Fruit fly (Drosophila melanogaster) whole organism, wandering third instar larva: ENCODE results near the gene Unc-115a.

Experiments
- Abd-B ChIP-seq: fragments of >200 bp; optimal IDR thresholded peaks from 2 replicates; lab custom pipeline; 2017; ENCODE audit warnings: missing biosample characterization, missing genetic modification characterization
- CG32264 ChIP-seq: fragments of 200-800 bp; sonication (Bioruptor generic); optimal IDR thresholded peaks from 2 replicates; lab custom pipeline; 2016; ENCODE audit warnings: missing biosample characterization, missing genetic modification characterization
- CG9705 ChIP-seq: fragments of 200-800 bp; sonication (Bioruptor generic); optimal IDR thresholded peaks from 2 replicates; lab custom pipeline; 2018; ENCODE audit warnings: missing biosample characterization, mild to moderate bottlenecking, missing genetic modification characterization
- CrebA ChIP-seq: fragments of 200-800 bp; sonication (Bioruptor generic); optimal IDR thresholded peaks from 2 replicates; lab custom pipeline; 2016; ENCODE audit warnings: missing biosample characterization, mild to moderate bottlenecking, missing genetic modification characterization, borderline replicate concordance
- Dfd ChIP-seq: fragments of >200 bp; optimal IDR thresholded peaks from 2 replicates; lab custom pipeline; 2017; ENCODE audit warnings: missing biosample characterization, missing genetic modification characterization
- Dif ChIP-seq: fragments of 200-275, 200-300 bp; sonication (Bioruptor generic); optimal IDR thresholded peaks from 2 replicates; lab custom pipeline; 2018; ENCODE audit warnings: missing biosample characterization, missing genetic modification characterization; ENCODE audit not compliant: partially characterized antibody
- GATAd ChIP-seq: sonication (Bioruptor generic); optimal IDR thresholded peaks from 2 replicates; lab custom pipeline; 2016; ENCODE audit warnings: missing biosample characterization, missing genetic modification characterization
- HLH106 ChIP-seq: fragments of 200-800 bp; optimal IDR thresholded peaks from 3 replicates; lab custom pipeline; 2019; ENCODE audit warnings: missing biosample characterization, mild to moderate bottlenecking, missing genetic modification characterization, moderate library complexity
- Hnf4 ChIP-seq: fragments of 200-800 bp; sonication (Bioruptor generic); optimal IDR thresholded peaks from 2 replicates; lab custom pipeline; 2016; ENCODE audit warnings: missing biosample characterization, mild to moderate bottlenecking, missing genetic modification characterization
- Hr78 ChIP-seq: fragments of >200 bp; optimal IDR thresholded peaks from 2 replicates; lab custom pipeline; 2017; ENCODE audit warnings: missing biosample characterization, missing genetic modification characterization
- Hr83 ChIP-seq: fragments of 200-300 bp; sonication (Bioruptor generic); optimal IDR thresholded peaks from 2 replicates; lab custom pipeline; 2016; ENCODE audit warnings: missing biosample characterization, mild to moderate bottlenecking, missing genetic modification characterization, moderate library complexity; ENCODE audit not compliant: poor library complexity, severe bottlenecking
- Jra ChIP-seq: sonication (Bioruptor generic); optimal IDR thresholded peaks from 2 replicates; lab custom pipeline; 2016; ENCODE audit warnings: missing biosample characterization, missing genetic modification characterization
- Mio ChIP-seq: sonication (Bioruptor generic); optimal IDR thresholded peaks from 2 replicates; lab custom pipeline; 2016; ENCODE audit warnings: missing biosample characterization, missing genetic modification characterization
- Myc ChIP-seq: fragments of >200 bp; optimal IDR thresholded peaks from 2 replicates; lab custom pipeline; 2017
- N ChIP-seq: fragments of >200 bp; optimal IDR thresholded peaks from 2 replicates; lab custom pipeline; 2018; ENCODE audit warnings: missing biosample characterization, missing external identifiers, missing genetic modification characterization
- OdsH ChIP-seq: fragments of 200-800 bp; sonication (Bioruptor generic); optimal IDR thresholded peaks from 2 replicates; lab custom pipeline; 2016; ENCODE audit warnings: missing biosample characterization, mild to moderate bottlenecking, missing genetic modification characterization
- Rel ChIP-seq, 2 experiments: fragments of 200-800 bp; sonication (Bioruptor generic) in 1 of 2; optimal IDR thresholded peaks; 2 replicates in 1 of 2; 3 replicates in 1 of 2; lab custom pipeline; 2016 to 2019; ENCODE audit warnings: mild to moderate bottlenecking in 2 of 2, missing biosample characterization in 2 of 2, missing genetic modification characterization in 2 of 2, moderate library complexity in 1 of 2
- Sp1 ChIP-seq: fragments of 200-800 bp; sonication (Bioruptor generic); optimal IDR thresholded peaks from 3 replicates; lab custom pipeline; 2019; ENCODE audit warnings: missing biosample characterization, mild to moderate bottlenecking, missing genetic modification characterization, moderate library complexity
- Vsx2 ChIP-seq: fragments of 200-300, 225-300 bp; sonication (Bioruptor generic); optimal IDR thresholded peaks from 2 replicates; lab custom pipeline; 2018; ENCODE audit warnings: missing biosample characterization, missing genetic modification characterization; ENCODE audit not compliant: partially characterized antibody
- br ChIP-seq: fragments of 200-800 bp; sonication (Bioruptor generic); optimal IDR thresholded peaks from 2 replicates; lab custom pipeline; 2016; ENCODE audit warnings: missing biosample characterization, missing genetic modification characterization
- brk ChIP-seq: fragments of 200-800 bp; sonication (Bioruptor generic); optimal IDR thresholded peaks from 2 replicates; lab custom pipeline; 2016; ENCODE audit warnings: missing biosample characterization, mild to moderate bottlenecking, missing genetic modification characterization
- dl ChIP-seq, 2 experiments: fragments of 175-275, 200-275 bp in 1 of 2; fragments of 200-275 bp in 1 of 2; sonication (Bioruptor generic); optimal IDR thresholded peaks; lab custom pipeline; 2018; ENCODE audit warnings: mild to moderate bottlenecking in 2 of 2, missing biosample characterization in 2 of 2, missing genetic modification characterization in 2 of 2, moderate library complexity in 2 of 2; ENCODE audit not compliant: partially characterized antibody in 2 of 2, insufficient read depth in 1 of 2
- dmrt93B ChIP-seq: fragments of 200-800 bp; sonication (Bioruptor generic); optimal IDR thresholded peaks from 2 replicates; lab custom pipeline; 2018; ENCODE audit warnings: missing biosample characterization, mild to moderate bottlenecking, missing genetic modification characterization
- dsf ChIP-seq: sonication (Bioruptor generic); optimal IDR thresholded peaks from 2 replicates; lab custom pipeline; 2016; ENCODE audit warnings: missing biosample characterization, missing genetic modification characterization, borderline replicate concordance
- ey ChIP-seq: fragments of 200-800 bp; sonication (Bioruptor generic); optimal IDR thresholded peaks from 2 replicates; lab custom pipeline; 2016; ENCODE audit warnings: missing biosample characterization, missing genetic modification characterization
- foxo ChIP-seq, 2 experiments: fragments of 200-800 bp; sonication (Bioruptor generic); optimal IDR thresholded peaks; 2 replicates in 1 of 2; 3 replicates in 1 of 2; lab custom pipeline; 2016 to 2017; ENCODE audit warnings: missing biosample characterization in 2 of 2, missing genetic modification characterization in 2 of 2
- fru ChIP-seq: fragments of 200-800 bp; sonication (Bioruptor generic); optimal IDR thresholded peaks from 3 replicates; lab custom pipeline; 2016; ENCODE audit warnings: missing biosample characterization, mild to moderate bottlenecking, missing genetic modification characterization
- h ChIP-seq: fragments of 200-800 bp; sonication (Bioruptor generic); optimal IDR thresholded peaks from 3 replicates; lab custom pipeline; 2016; ENCODE audit warnings: missing biosample characterization, mild to moderate bottlenecking, missing genetic modification characterization
- jim ChIP-seq: fragments of 175-275, 200-325 bp; sonication (Bioruptor generic); optimal IDR thresholded peaks from 2 replicates; lab custom pipeline; 2016; ENCODE audit warnings: missing biosample characterization, mild to moderate bottlenecking, missing genetic modification characterization
- lola ChIP-seq: fragments of >200 bp; optimal IDR thresholded peaks from 2 replicates; lab custom pipeline; 2017; ENCODE audit warnings: missing biosample characterization, missing genetic modification characterization
- pan ChIP-seq: fragments of >200 bp; optimal IDR thresholded peaks from 2 replicates; lab custom pipeline; 2017
- psq ChIP-seq: fragments of 200-800 bp; sonication (Bioruptor generic); optimal IDR thresholded peaks from 3 replicates; lab custom pipeline; 2017; ENCODE audit warnings: missing biosample characterization, mild to moderate bottlenecking, missing genetic modification characterization, moderate library complexity
- rgr ChIP-seq: fragments of 200-800 bp; sonication (Bioruptor generic); optimal IDR thresholded peaks from 3 replicates; lab custom pipeline; 2016; ENCODE audit warnings: missing biosample characterization, mild to moderate bottlenecking, missing genetic modification characterization
- sage ChIP-seq: fragments of 200-800 bp; sonication (Bioruptor generic); optimal IDR thresholded peaks from 2 replicates; lab custom pipeline; 2016; ENCODE audit warnings: missing biosample characterization, mild to moderate bottlenecking, missing genetic modification characterization
- sv ChIP-seq: fragments of 200-800 bp; sonication (Bioruptor generic); optimal IDR thresholded peaks from 3 replicates; lab custom pipeline; 2016; ENCODE audit warnings: missing biosample characterization, missing genetic modification characterization
- tai ChIP-seq: sonication (Bioruptor generic); optimal IDR thresholded peaks from 2 replicates; lab custom pipeline; 2016; ENCODE audit warnings: missing biosample characterization, missing genetic modification characterization
- usp ChIP-seq: fragments of >200 bp; optimal IDR thresholded peaks from 2 replicates; lab custom pipeline; 2017; ENCODE audit warnings: missing biosample characterization, missing genetic modification characterization
- woc ChIP-seq: sonication (Bioruptor generic); optimal IDR thresholded peaks from 2 replicates; lab custom pipeline; 2016; ENCODE audit warnings: missing biosample characterization, mild to moderate bottlenecking, missing genetic modification characterization

The Unc-115a gene

dm6 chr3R:9677734-9678341 is 27.4 kb downstream of the Unc-115a start, which contains the start of gene p23:
Gene p23, plus strand, starts transcription at chr3R:9677927.
- peak; percentile 28 for TF ChIP-seq rgr (GFP tag; lab: Kevin White, UChicago)
- peak; percentile 60 for TF ChIP-seq Dif (GFP tag; lab: Kevin White, UChicago)
- TF ChIP-seq sv = peak; percentile 26
- no peak for TF ChIP-seq Rel (GFP tag; optimal IDR thresholded peaks at IDR 0.05; lab: Kevin White, UChicago)
- TF ChIP-seq Rel (tag; optimal IDR thresholded peaks at IDR 0.05; lab: Kevin White, UChicago) = peak; percentile 51
- no peak for TF ChIP-seq dmrt93B (GFP tag; lab: Kevin White, UChicago)

dm6 chr3R:9674968-9675573 is 30.1 kb downstream of the Unc-115a start, which contains the start of gene Nepl12:
Gene Nepl12, plus strand, starts transcription at chr3R:9675523.
- TF ChIP-seq Myc (lab: Kevin White, UChicago) (no peak), N (no peak), br (GFP tag; lab: Kevin White, UChicago) (no peak), usp (GFP tag; lab: Kevin White, UChicago) (no peak), Jra (GFP tag; lab: Kevin White, UChicago) (no peak), tai (no peak), rgr (GFP tag; lab: Kevin White, UChicago) (no peak), Hnf4 (GFP tag; lab: Kevin White, UChicago) (no peak), CG32264 (GFP tag; lab: Kevin White, UChicago) (peak; percentile 31), GATAd (GFP tag; lab: Kevin White, UChicago) (peak; percentile 38), CG9705 (GFP tag; lab: Kevin White, UChicago) (no peak), dl (GFP tag; optimal IDR thresholded peaks at IDR 0.05; lab: Kevin White, UChicago; ENCODE audit: insufficient read depth in 1 of 2, partially characterized antibody in 2 of 2) (no peak), lola (no peak), Hr78 (no peak), Dfd (GFP tag; lab: Kevin White, UChicago) (no peak), Vsx2 (no peak), Rel (GFP tag; optimal IDR thresholded peaks at IDR 0.05; lab: Kevin White, UChicago) (no peak), Rel (tag; optimal IDR thresholded peaks at IDR 0.05; lab: Kevin White, UChicago) (no peak), HLH106 (tag; lab: Kevin White, UChicago) (no peak), fru (no peak), sage (GFP tag; lab: Kevin White, UChicago) (no peak), woc (GFP tag; lab: Kevin White, UChicago) (no peak), brk (GFP tag; lab: Kevin White, UChicago) (no peak), Dif (GFP tag; lab: Kevin White, UChicago) (no peak), pan (lab: Kevin White, UChicago) (no peak), ey (GFP tag; lab: Kevin White, UChicago) (peak; percentile 61), sv (no peak), psq (no peak), CrebA (GFP tag; lab: Kevin White, UChicago) (no peak), dsf (GFP tag; lab: Kevin White, UChicago) (no peak), foxo (GFP tag; optimal IDR thresholded peaks at IDR 0.05; lab: Kevin White, UChicago) (peak in 1 of 2 experiments; percentile 36), Sp1 (GFP tag; lab: Kevin White, UChicago) (no peak), Abd-B (no peak), dmrt93B (GFP tag; lab: Kevin White, UChicago) (no peak), h (GFP tag; lab: Kevin White, UChicago) (no peak), jim (GFP tag; lab: Kevin White, UChicago) (peak; percentile 9), Mio (GFP tag; lab: Kevin White, UChicago) (peak; percentile 60), OdsH (GFP tag; lab: Kevin White, UChicago) (peak; percentile 19), Hr83 (GFP tag; lab: Kevin White, UChicago) (peak; percentile 33)
